Fruit fly (Drosophila melanogaster) whole organism, wandering third instar larva: ENCODE results near the gene CG6830.

Experiments
- CG32264 ChIP-seq: fragments of 200-800 bp; sonication (Bioruptor generic); optimal IDR thresholded peaks from 2 replicates; lab custom pipeline; 2016; ENCODE audit warnings: missing biosample characterization, missing genetic modification characterization
- CG9705 ChIP-seq: fragments of 200-800 bp; sonication (Bioruptor generic); optimal IDR thresholded peaks from 2 replicates; lab custom pipeline; 2018; ENCODE audit warnings: missing biosample characterization, mild to moderate bottlenecking, missing genetic modification characterization
- CrebA ChIP-seq: fragments of 200-800 bp; sonication (Bioruptor generic); optimal IDR thresholded peaks from 2 replicates; lab custom pipeline; 2016; ENCODE audit warnings: missing biosample characterization, mild to moderate bottlenecking, missing genetic modification characterization, borderline replicate concordance
- Dfd ChIP-seq: fragments of >200 bp; optimal IDR thresholded peaks from 2 replicates; lab custom pipeline; 2017; ENCODE audit warnings: missing biosample characterization, missing genetic modification characterization
- Dif ChIP-seq: fragments of 200-275, 200-300 bp; sonication (Bioruptor generic); optimal IDR thresholded peaks from 2 replicates; lab custom pipeline; 2018; ENCODE audit warnings: missing biosample characterization, missing genetic modification characterization; ENCODE audit not compliant: partially characterized antibody
- HLH106 ChIP-seq: fragments of 200-800 bp; optimal IDR thresholded peaks from 3 replicates; lab custom pipeline; 2019; ENCODE audit warnings: missing biosample characterization, mild to moderate bottlenecking, missing genetic modification characterization, moderate library complexity
- Hnf4 ChIP-seq: fragments of 200-800 bp; sonication (Bioruptor generic); optimal IDR thresholded peaks from 2 replicates; lab custom pipeline; 2016; ENCODE audit warnings: missing biosample characterization, mild to moderate bottlenecking, missing genetic modification characterization
- Hr78 ChIP-seq: fragments of >200 bp; optimal IDR thresholded peaks from 2 replicates; lab custom pipeline; 2017; ENCODE audit warnings: missing biosample characterization, missing genetic modification characterization
- Hr83 ChIP-seq: fragments of 200-300 bp; sonication (Bioruptor generic); optimal IDR thresholded peaks from 2 replicates; lab custom pipeline; 2016; ENCODE audit warnings: missing biosample characterization, mild to moderate bottlenecking, missing genetic modification characterization, moderate library complexity; ENCODE audit not compliant: poor library complexity, severe bottlenecking
- Mio ChIP-seq: sonication (Bioruptor generic); optimal IDR thresholded peaks from 2 replicates; lab custom pipeline; 2016; ENCODE audit warnings: missing biosample characterization, missing genetic modification characterization
- Myc ChIP-seq: fragments of >200 bp; optimal IDR thresholded peaks from 2 replicates; lab custom pipeline; 2017
- OdsH ChIP-seq: fragments of 200-800 bp; sonication (Bioruptor generic); optimal IDR thresholded peaks from 2 replicates; lab custom pipeline; 2016; ENCODE audit warnings: missing biosample characterization, mild to moderate bottlenecking, missing genetic modification characterization
- Rel ChIP-seq, 2 experiments: fragments of 200-800 bp; sonication (Bioruptor generic) in 1 of 2; optimal IDR thresholded peaks; 2 replicates in 1 of 2; 3 replicates in 1 of 2; lab custom pipeline; 2016 to 2019; ENCODE audit warnings: mild to moderate bottlenecking in 2 of 2, missing biosample characterization in 2 of 2, missing genetic modification characterization in 2 of 2, moderate library complexity in 1 of 2
- Sp1 ChIP-seq: fragments of 200-800 bp; sonication (Bioruptor generic); optimal IDR thresholded peaks from 3 replicates; lab custom pipeline; 2019; ENCODE audit warnings: missing biosample characterization, mild to moderate bottlenecking, missing genetic modification characterization, moderate library complexity
- Vsx2 ChIP-seq: fragments of 200-300, 225-300 bp; sonication (Bioruptor generic); optimal IDR thresholded peaks from 2 replicates; lab custom pipeline; 2018; ENCODE audit warnings: missing biosample characterization, missing genetic modification characterization; ENCODE audit not compliant: partially characterized antibody
- br ChIP-seq: fragments of 200-800 bp; sonication (Bioruptor generic); optimal IDR thresholded peaks from 2 replicates; lab custom pipeline; 2016; ENCODE audit warnings: missing biosample characterization, missing genetic modification characterization
- brk ChIP-seq: fragments of 200-800 bp; sonication (Bioruptor generic); optimal IDR thresholded peaks from 2 replicates; lab custom pipeline; 2016; ENCODE audit warnings: missing biosample characterization, mild to moderate bottlenecking, missing genetic modification characterization
- dl ChIP-seq, 2 experiments: fragments of 175-275, 200-275 bp in 1 of 2; fragments of 200-275 bp in 1 of 2; sonication (Bioruptor generic); optimal IDR thresholded peaks; lab custom pipeline; 2018; ENCODE audit warnings: mild to moderate bottlenecking in 2 of 2, missing biosample characterization in 2 of 2, missing genetic modification characterization in 2 of 2, moderate library complexity in 2 of 2; ENCODE audit not compliant: partially characterized antibody in 2 of 2, insufficient read depth in 1 of 2
- dmrt93B ChIP-seq: fragments of 200-800 bp; sonication (Bioruptor generic); optimal IDR thresholded peaks from 2 replicates; lab custom pipeline; 2018; ENCODE audit warnings: missing biosample characterization, mild to moderate bottlenecking, missing genetic modification characterization
- foxo ChIP-seq, 2 experiments: fragments of 200-800 bp; sonication (Bioruptor generic); optimal IDR thresholded peaks; 2 replicates in 1 of 2; 3 replicates in 1 of 2; lab custom pipeline; 2016 to 2017; ENCODE audit warnings: missing biosample characterization in 2 of 2, missing genetic modification characterization in 2 of 2
- h ChIP-seq: fragments of 200-800 bp; sonication (Bioruptor generic); optimal IDR thresholded peaks from 3 replicates; lab custom pipeline; 2016; ENCODE audit warnings: missing biosample characterization, mild to moderate bottlenecking, missing genetic modification characterization
- jim ChIP-seq: fragments of 175-275, 200-325 bp; sonication (Bioruptor generic); optimal IDR thresholded peaks from 2 replicates; lab custom pipeline; 2016; ENCODE audit warnings: missing biosample characterization, mild to moderate bottlenecking, missing genetic modification characterization
- lola ChIP-seq: fragments of >200 bp; optimal IDR thresholded peaks from 2 replicates; lab custom pipeline; 2017; ENCODE audit warnings: missing biosample characterization, missing genetic modification characterization
- pan ChIP-seq: fragments of >200 bp; optimal IDR thresholded peaks from 2 replicates; lab custom pipeline; 2017
- rgr ChIP-seq: fragments of 200-800 bp; sonication (Bioruptor generic); optimal IDR thresholded peaks from 3 replicates; lab custom pipeline; 2016; ENCODE audit warnings: missing biosample characterization, mild to moderate bottlenecking, missing genetic modification characterization
- sage ChIP-seq: fragments of 200-800 bp; sonication (Bioruptor generic); optimal IDR thresholded peaks from 2 replicates; lab custom pipeline; 2016; ENCODE audit warnings: missing biosample characterization, mild to moderate bottlenecking, missing genetic modification characterization
- sv ChIP-seq: fragments of 200-800 bp; sonication (Bioruptor generic); optimal IDR thresholded peaks from 3 replicates; lab custom pipeline; 2016; ENCODE audit warnings: missing biosample characterization, missing genetic modification characterization
- tai ChIP-seq: sonication (Bioruptor generic); optimal IDR thresholded peaks from 2 replicates; lab custom pipeline; 2016; ENCODE audit warnings: missing biosample characterization, missing genetic modification characterization
- usp ChIP-seq: fragments of >200 bp; optimal IDR thresholded peaks from 2 replicates; lab custom pipeline; 2017; ENCODE audit warnings: missing biosample characterization, missing genetic modification characterization

The CG6830 gene

DNA sequence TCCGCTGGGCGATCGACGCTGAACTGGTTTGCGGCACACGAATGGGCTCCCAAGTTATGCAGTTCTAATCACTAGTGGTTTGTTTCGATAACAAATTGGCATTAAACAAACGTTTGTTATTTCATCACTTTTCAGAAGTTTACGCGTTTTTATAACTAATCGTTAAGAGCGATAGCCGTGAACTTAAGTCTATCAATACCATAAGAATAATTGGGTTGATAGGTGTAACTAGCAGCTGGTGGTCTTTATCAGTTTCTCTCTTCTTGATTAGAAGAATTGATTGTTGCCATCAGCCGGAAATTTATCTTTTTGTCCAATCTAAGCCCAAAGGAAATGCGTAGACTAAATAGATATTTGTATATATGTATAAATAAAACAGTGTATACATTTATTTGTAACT, at the start of gene CG6830:
CG6830 (minus strand) TSS at position 27 of the 400 bp plus-strand sequence.
- no peak for TF ChIP-seq CG32264 (GFP tag; lab: Kevin White, UChicago)
- no peak for TF ChIP-seq usp
- TF ChIP-seq jim (GFP tag; lab: Kevin White, UChicago) = no peak
- TF ChIP-seq Sp1 (GFP tag; lab: Kevin White, UChicago) = no peak
- no peak for TF ChIP-seq CrebA (GFP tag; lab: Kevin White, UChicago)
- no peak for TF ChIP-seq HLH106 (tag; lab: Kevin White, UChicago)
- TF ChIP-seq dl (GFP tag; optimal IDR thresholded peaks at IDR 0.05; lab: Kevin White, UChicago; ENCODE audit: insufficient read depth in 1 of 2, partially characterized antibody in 2 of 2) = no peak
- TF ChIP-seq Mio (GFP tag; lab: Kevin White, UChicago) = no peak
- TF ChIP-seq foxo (GFP tag; optimal IDR thresholded peaks at IDR 0.05; lab: Kevin White, UChicago) = no peak
- TF ChIP-seq OdsH = no peak
- TF ChIP-seq lola (GFP tag; lab: Kevin White, UChicago) = no peak
- no peak for TF ChIP-seq Hr83
- no peak for TF ChIP-seq rgr
- TF ChIP-seq brk (GFP tag; lab: Kevin White, UChicago) = no peak
- TF ChIP-seq Rel (GFP tag; optimal IDR thresholded peaks at IDR 0.05; lab: Kevin White, UChicago) = no peak
- no peak for TF ChIP-seq Rel (tag; optimal IDR thresholded peaks at IDR 0.05; lab: Kevin White, UChicago)

DNA sequence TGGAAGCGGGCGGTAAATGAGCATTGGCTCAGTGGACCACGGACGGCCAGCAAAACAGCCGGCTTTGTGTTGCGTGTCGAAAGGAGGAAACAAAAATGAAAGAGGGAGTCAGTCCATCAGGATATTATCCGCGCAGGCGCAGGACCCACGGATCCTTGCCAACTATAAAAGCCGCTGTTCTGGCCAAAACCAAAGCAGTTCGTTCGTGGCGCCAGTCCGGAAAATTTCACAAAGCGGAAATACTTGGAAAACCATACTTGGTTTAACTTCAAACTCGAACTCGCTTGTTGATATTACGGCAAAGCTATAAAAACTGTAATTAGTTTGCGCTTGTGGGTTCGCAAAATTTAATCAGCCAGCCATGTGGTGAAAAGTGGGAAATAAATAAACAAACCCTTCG, 37.5 kb upstream of the CG6830 start, which contains the start of gene CG12594:
CG12594 (plus strand) TSS at position 142 of the 400 bp plus-strand sequence.
- TF ChIP-seq OdsH (no peak), pan (lab: Kevin White, UChicago) (no peak), tai (GFP tag; lab: Kevin White, UChicago) (no peak), br (GFP tag; lab: Kevin White, UChicago) (no peak), dmrt93B (GFP tag; lab: Kevin White, UChicago) (no peak), sage (GFP tag; lab: Kevin White, UChicago) (no peak), Sp1 (GFP tag; lab: Kevin White, UChicago) (no peak), dl (GFP tag; optimal IDR thresholded peaks at IDR 0.05; lab: Kevin White, UChicago; ENCODE audit: insufficient read depth in 1 of 2, partially characterized antibody in 2 of 2) (no peak)
- TF ChIP-seq, all 38 proteins: peak for 0

DNA sequence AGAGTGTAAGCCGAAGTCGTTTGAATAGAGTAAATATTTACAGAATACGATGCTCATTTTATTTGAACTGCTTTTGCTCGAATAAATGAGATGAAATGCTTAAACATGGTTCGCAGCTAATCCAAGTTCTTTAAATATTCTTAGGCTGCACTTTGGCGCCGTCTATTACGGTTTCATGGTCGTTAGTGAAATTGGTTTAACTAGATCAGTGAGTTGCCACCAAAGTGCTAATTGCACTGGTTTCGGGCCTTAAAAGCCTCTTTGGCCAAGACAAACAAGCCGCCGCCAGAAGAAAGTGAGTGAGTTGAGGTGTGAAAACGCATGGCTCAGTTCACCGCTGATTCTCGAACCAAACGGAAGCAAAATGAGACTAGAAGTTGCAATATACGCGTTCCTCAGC, 27.2 kb upstream of the CG6830 start, which contains the start of gene CG14720:
CG14720 (plus strand) TSS at position 301 of the 400 bp plus-strand sequence.
- TF ChIP-seq usp = no peak
- no peak for TF ChIP-seq rgr
- TF ChIP-seq Vsx2 = no peak
- no peak for TF ChIP-seq jim (GFP tag; lab: Kevin White, UChicago)
- TF ChIP-seq sv (GFP tag; lab: Kevin White, UChicago) = no peak

DNA sequence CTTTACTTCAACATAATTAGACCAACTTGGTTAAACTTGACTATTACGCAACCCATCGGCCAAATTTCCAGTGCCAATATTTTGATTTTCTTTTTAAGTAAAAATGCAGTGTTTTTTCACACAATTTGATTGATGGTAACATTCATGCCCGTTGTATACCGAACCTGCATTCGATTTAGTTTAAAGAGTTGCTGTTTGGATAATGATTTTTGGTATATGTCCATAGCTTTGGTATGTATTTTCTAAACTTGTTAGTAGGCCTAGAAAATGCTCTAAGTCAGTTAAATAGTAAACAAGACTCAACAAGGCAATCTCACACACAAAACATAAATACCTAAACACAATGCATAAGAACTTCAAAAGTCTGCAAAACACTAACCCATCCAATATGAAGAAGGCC, 19.6 kb upstream of the CG6830 start, which contains the start of gene I-t:
I-t (plus strand) TSS at position 301 of the 400 bp plus-strand sequence.
- TF ChIP-seq Dfd (GFP tag; lab: Kevin White, UChicago) (no peak), Hr83 (no peak), Sp1 (GFP tag; lab: Kevin White, UChicago) (no peak), HLH106 (tag; lab: Kevin White, UChicago) (no peak), foxo (GFP tag; optimal IDR thresholded peaks at IDR 0.05; lab: Kevin White, UChicago) (no peak), tai (GFP tag; lab: Kevin White, UChicago) (no peak), lola (GFP tag; lab: Kevin White, UChicago) (no peak), Mio (GFP tag; lab: Kevin White, UChicago) (no peak), pan (lab: Kevin White, UChicago) (no peak), Hnf4 (GFP tag; lab: Kevin White, UChicago) (no peak), Myc (lab: Kevin White, UChicago) (no peak), sage (GFP tag; lab: Kevin White, UChicago) (no peak), Dif (GFP tag; lab: Kevin White, UChicago) (no peak), jim (GFP tag; lab: Kevin White, UChicago) (no peak), h (GFP tag; lab: Kevin White, UChicago) (no peak), CG9705 (GFP tag; lab: Kevin White, UChicago) (no peak)

DNA sequence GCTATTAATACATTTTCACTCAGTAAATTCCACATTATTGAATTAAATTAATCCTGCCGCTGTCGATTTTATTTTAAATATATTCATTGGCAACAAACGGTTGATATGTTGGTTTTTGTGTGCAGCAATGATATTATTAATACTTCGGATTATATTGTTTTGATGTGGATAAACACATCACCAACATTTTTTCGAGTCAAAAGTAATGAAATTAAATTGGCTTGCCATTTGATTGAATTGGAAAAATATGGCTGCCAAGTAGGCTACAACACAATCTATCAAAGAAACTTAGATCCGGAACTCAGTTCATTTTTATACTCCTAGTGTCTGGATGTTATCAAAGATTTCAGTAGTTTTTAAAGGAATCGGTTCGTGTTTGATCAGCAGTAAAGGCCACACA, 16.2 kb upstream of the CG6830 start, which contains the start of gene CG14718:
CG14718 (plus strand) TSS at position 301 of the 400 bp plus-strand sequence.
- no peak for TF ChIP-seq Hr78 (GFP tag; lab: Kevin White, UChicago)
- no peak for TF ChIP-seq Sp1 (GFP tag; lab: Kevin White, UChicago)
